Worm (Caenorhabditis elegans) whole organism, young adult: ENCODE data around the gene hum-8.

Experiments used
- T07F8.4 ChIP-seq: sonication (generic microtip); optimal IDR thresholded peaks from 2 replicates; lab custom pipeline; 2016; ENCODE audit warnings: mild to moderate bottlenecking, missing genetic modification characterization, moderate library complexity, missing compliant biosample characterization
- Y67H2A.10 ChIP-seq: fragments of 200-800 bp; sonication (Bioruptor generic); conservative IDR thresholded peaks from 2 replicates; pipeline ENCODE4 v1.3.6; 2022; ENCODE audit warnings: missing genetic modification reagents, missing genetic modification characterization, missing compliant biosample characterization
- Y95B8A.8 ChIP-seq: fragments of 200-800 bp; sonication (Bioruptor generic); IDR thresholded peaks from 2 replicates; pipeline ENCODE4 v1.3.6; 2022; ENCODE audit warnings: missing genetic modification reagents, missing genetic modification characterization, missing compliant biosample characterization
- athp-1 ChIP-seq: sonication (generic microtip); optimal IDR thresholded peaks from 2 replicates; lab custom pipeline; 2017; ENCODE audit warnings: mild to moderate bottlenecking, missing genetic modification characterization, missing compliant biosample characterization
- lsl-1 ChIP-seq: fragments of 200-800 bp; sonication (Bioruptor generic); optimal IDR thresholded peaks from 2 replicates; lab custom pipeline; 2018; ENCODE audit warnings: mild to moderate bottlenecking, missing genetic modification characterization, moderate library complexity, missing compliant biosample characterization
- repo-1 ChIP-seq: sonication (generic microtip); optimal IDR thresholded peaks from 2 replicates; lab custom pipeline; 2017; ENCODE audit warnings: mild to moderate bottlenecking, missing genetic modification characterization, missing compliant biosample characterization
- ztf-3 ChIP-seq: fragments of 200-800 bp; sonication (Bioruptor generic); optimal IDR thresholded peaks from 2 replicates; lab custom pipeline; 2018; ENCODE audit warnings: mild to moderate bottlenecking, missing genetic modification characterization, missing compliant biosample characterization

ce11 chrIV:425995-426394 lies 14.4 kb downstream of the hum-8 start, which contains the start of gene garr-1:
- no peak for TF ChIP-seq Y95B8A.8 (GFP tag; lab: Robert Waterston, UW)
- TF ChIP-seq T07F8.4 (tag; lab: Kevin White, UChicago) = no peak
- no peak for TF ChIP-seq Y67H2A.10
- TF ChIP-seq lsl-1 (GFP tag; lab: Kevin White, UChicago) = no peak
- TF ChIP-seq repo-1 (tag; lab: Kevin White, UChicago) = no peak
- TF ChIP-seq ztf-3 (GFP tag; lab: Kevin White, UChicago) = no peak
- TF ChIP-seq athp-1 (tag; lab: Kevin White, UChicago) = no peak
